Worm (Caenorhabditis elegans): ENCODE measurements around the gene tofu-1.

Gene tofu-1

DNA sequence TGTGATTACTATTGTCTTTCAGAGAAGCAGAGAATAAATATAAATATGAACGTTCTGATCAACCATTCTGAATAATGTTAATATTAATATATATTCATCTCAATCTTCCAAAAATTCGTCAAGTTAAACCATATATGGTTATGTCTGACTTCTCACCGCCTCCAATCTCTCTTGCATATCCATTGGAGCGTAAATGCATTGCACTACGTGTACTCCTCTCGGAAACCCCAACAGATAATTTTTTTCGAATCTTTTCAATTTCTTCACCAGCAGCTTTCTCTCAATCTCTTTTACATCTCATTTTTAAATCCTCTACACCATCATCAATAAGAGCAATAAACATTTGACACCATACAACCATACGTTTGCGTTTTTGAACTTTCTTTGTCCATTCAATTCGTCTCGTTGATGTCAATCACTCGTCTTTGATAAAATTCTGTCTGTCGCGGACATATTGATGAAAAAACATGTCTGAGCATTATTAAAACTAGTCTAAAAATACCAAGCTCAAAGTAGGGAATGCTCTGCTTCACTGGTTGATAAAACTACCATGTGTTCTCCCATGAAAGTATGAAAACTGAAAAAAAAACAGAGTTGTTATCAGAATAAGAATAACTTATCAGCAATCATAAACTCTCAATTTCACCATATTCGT, 22.5 kb downstream of the tofu-1 start (continued):
- TF ChIP-seq elt-2 (tag; optimal IDR thresholded peaks at IDR 0.05), result peak; percentile 39
- TF ChIP-seq nhr-19 (GFP tag; conservative IDR thresholded peaks at IDR 0.05), result peak; percentile 48
- no peak for TF ChIP-seq ceh-88 (GFP tag; IDR thresholded peaks at IDR 0.05)
- peak; percentile 56 to 83 for TF ChIP-seq lsy-2 (tag; optimal IDR thresholded peaks at IDR 0.05)
- TF ChIP-seq irx-1 (tag; optimal IDR thresholded peaks at IDR 0.05), result no peak
- no peak for TF ChIP-seq hlh-4 (tag; optimal IDR thresholded peaks at IDR 0.05)
- no peak for TF ChIP-seq isw-1 (GFP tag; IDR thresholded peaks at IDR 0.05)
- peak; percentile 73 for TF ChIP-seq nhr-71 (tag; optimal IDR thresholded peaks at IDR 0.05)
- peak; percentile 83 for TF ChIP-seq C16A3.4 (tag; optimal IDR thresholded peaks at IDR 0.05)
- TF ChIP-seq pag-3 (tag; optimal IDR thresholded peaks at IDR 0.05; ENCODE audit: borderline replicate concordance, insufficient read depth), result peak; percentile 15
- peak; percentile 70 for TF ChIP-seq blmp-1 (tag; optimal IDR thresholded peaks at IDR 0.05)
- no peak for TF ChIP-seq C04F5.9 (tag; optimal IDR thresholded peaks at IDR 0.05)

DNA sequence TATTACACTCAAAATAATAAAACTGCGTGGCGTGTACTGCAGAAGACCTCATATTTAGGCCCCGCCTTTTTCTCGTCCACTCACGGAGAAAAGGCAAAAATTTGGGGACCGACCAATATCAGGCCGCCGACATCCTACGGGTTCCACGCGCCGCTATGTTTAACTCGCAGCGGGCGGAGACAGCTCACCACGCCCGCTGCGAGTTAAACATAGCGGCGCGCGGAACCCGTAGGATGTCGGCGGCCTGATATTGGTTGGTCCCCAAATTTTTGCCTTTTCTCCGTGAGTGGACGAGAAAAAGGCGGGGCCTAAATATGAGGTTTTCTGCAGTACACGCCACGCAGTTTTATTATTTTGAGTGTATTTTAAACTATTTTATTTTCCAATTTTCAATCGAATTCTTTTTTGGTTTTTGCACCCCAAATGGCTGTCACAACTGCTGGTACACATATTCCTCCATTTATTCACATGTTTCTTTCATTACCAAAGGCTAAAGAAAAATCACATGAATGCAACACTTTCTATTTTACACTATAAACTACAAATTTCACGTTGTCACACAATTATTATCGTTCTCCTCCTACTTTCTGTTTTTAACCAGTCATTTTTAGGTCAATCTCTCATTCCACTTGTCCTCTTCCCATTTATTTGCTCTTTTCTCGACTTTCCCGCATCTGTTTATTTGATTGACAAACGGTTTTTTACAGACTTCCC, 23.3 kb downstream of the tofu-1 start, which contains the start of gene uda-1:
TSS of gene uda-1 (plus strand) at position 708 of the 714 bp plus-strand sequence.
- TF ChIP-seq nhr-85 (tag) (peak; percentile 9), blmp-1 (tag; optimal IDR thresholded peaks at IDR 0.05) (peak; percentile 21), lin-35 (GFP tag; optimal IDR thresholded peaks at IDR 0.05) (peak in 1 of 2 experiments; percentile 21), snpc-4 (tag; optimal IDR thresholded peaks at IDR 0.05) (peak; percentile 67), nhr-20 (tag; optimal IDR thresholded peaks at IDR 0.05) (peak; percentile 21)

DNA sequence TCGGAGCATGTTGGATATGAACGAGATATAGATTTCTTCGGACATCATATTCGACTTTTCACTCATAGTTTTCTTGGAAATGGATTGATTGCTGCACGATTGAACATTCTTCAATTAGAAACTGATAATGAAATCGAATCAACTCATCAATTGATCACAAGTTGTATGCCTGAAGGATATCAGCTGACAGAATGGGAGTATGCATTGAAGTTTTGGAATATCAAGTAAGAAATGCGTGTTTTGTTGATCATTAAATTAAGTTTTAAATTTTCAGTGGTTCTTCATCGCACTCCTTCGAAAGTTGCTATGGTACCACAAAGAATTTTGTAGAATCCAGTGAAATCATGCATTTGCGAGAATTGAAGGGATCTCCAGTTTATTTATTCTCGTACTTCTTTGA, 25.4 kb downstream of the tofu-1 start:
- TF ChIP-seq lin-35 (GFP tag; optimal IDR thresholded peaks at IDR 0.05), result peak in 1 of 2 experiments; percentile 8
- no peak for TF ChIP-seq dpl-1 (GFP tag; optimal IDR thresholded peaks at IDR 0.05)
- TF ChIP-seq nhr-71 (tag; optimal IDR thresholded peaks at IDR 0.05), result no peak
- no peak for TF ChIP-seq isw-1 (GFP tag; IDR thresholded peaks at IDR 0.05)
- no peak for TF ChIP-seq nhr-90 (tag; optimal IDR thresholded peaks at IDR 0.05; ENCODE audit: poor library complexity)
- TF ChIP-seq nhr-19 (GFP tag; conservative IDR thresholded peaks at IDR 0.05), result no peak
- TF ChIP-seq nhr-12 (tag; optimal IDR thresholded peaks at IDR 0.05), result no peak
- TF ChIP-seq C16A3.4 (tag; optimal IDR thresholded peaks at IDR 0.05), result no peak
- no peak for TF ChIP-seq sup-37 (GFP tag; optimal IDR thresholded peaks at IDR 0.05)
- no peak for TF ChIP-seq ztf-4 (tag; optimal IDR thresholded peaks at IDR 0.05)
- no peak for TF ChIP-seq efl-1 (optimal IDR thresholded peaks at IDR 0.05)
- TF ChIP-seq efl-1 (GFP tag; optimal IDR thresholded peaks at IDR 0.05 in 1 of 2), result peak in 1 of 2 experiments; percentile 90
- TF ChIP-seq elt-3 (tag; optimal IDR thresholded peaks at IDR 0.05), result peak in 1 of 6 experiments; percentile 27
- TF ChIP-seq unc-130 (tag; optimal IDR thresholded peaks at IDR 0.05), result peak; percentile 34
- no peak for TF ChIP-seq hlh-4 (tag; optimal IDR thresholded peaks at IDR 0.05)
- no peak for TF ChIP-seq fkh-8 (tag; optimal IDR thresholded peaks at IDR 0.05)
- TF ChIP-seq unc-30 (tag; optimal IDR thresholded peaks at IDR 0.05), result no peak

DNA sequence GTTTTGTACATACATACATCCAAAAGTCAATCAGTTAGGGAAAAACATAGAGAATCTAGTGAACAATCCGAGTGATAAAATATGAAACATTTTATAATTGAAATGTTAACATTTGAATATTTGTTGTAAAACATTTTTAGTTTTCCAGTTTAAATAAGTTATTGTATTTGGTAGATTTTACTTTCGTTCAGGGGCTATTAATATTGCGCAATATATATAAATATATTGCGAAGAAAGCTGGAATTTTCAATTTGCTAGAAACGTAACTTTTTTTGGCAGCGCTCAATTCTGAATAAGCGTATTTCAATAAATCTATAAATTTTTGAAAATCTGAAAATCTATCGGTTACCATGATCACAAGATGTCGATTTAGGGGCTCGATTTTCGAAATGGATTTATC, 26.5 kb downstream of the tofu-1 start:
- no peak for TF ChIP-seq zip-4 (GFP tag; optimal IDR thresholded peaks at IDR 0.05)
- TF ChIP-seq elt-2 (tag; optimal IDR thresholded peaks at IDR 0.05), result no peak
- TF ChIP-seq aly-2 (tag; optimal IDR thresholded peaks at IDR 0.05), result no peak
- TF ChIP-seq nhr-84 (tag; optimal IDR thresholded peaks at IDR 0.05), result no peak

DNA sequence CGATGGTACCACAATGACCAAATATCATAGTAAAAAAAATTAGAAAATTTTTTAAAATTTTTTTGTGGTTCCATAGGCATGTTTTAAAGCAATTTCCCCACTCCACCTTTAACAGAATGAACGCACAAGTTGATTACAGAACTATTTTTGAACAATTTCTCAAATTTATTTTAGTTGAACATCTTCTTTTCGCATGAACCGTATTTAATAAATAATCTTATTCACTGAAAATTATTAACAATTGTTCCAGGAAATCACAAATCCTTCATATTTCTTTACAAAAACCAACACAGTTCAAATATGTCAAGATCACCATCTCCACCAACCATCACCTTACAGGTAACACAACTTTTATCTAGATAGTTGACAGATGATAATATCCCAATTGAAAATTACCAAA, 30.7 kb downstream of the tofu-1 start, which contains the start of gene lea-1:
TSS of gene lea-1 (plus strand) at position 301 of the 400 bp plus-strand sequence.
- TF ChIP-seq elt-3 (tag; optimal IDR thresholded peaks at IDR 0.05) (no peak), skn-1 (tag; optimal IDR thresholded peaks at IDR 0.05) (no peak), fkh-8 (tag; optimal IDR thresholded peaks at IDR 0.05) (no peak), nhr-12 (tag; optimal IDR thresholded peaks at IDR 0.05) (no peak), unc-30 (tag; optimal IDR thresholded peaks at IDR 0.05) (no peak), ces-1 (GFP tag; optimal IDR thresholded peaks at IDR 0.05) (no peak), nhr-76 (tag; optimal IDR thresholded peaks at IDR 0.05) (no peak), grh-1 (GFP tag; IDR thresholded peaks at IDR 0.05) (no peak), F16B12.6 (tag; optimal IDR thresholded peaks at IDR 0.05) (no peak)

All from whole organism, L1 larva.